Worm (Caenorhabditis elegans): ENCODE results near the gene C01G5.9.

DNA sequence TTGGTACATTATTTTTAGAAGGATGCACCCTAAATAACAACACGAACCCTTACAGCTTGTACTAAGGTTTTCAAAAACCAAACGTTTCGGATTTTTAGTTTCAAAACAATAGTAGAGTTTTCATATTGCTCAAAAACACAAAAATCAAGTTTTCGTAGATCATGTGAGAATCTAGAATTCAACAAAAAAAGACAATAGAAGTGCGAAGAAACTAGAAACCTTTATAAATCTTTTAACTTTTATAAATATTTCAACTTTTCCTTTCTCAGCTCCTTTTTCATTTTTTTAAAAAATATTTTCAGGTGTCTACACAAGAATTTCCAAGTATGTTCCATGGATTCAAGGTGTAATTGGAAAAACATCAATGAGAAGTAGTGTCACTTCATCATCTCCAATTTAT lies 40.7 kb downstream of the C01G5.9 start, which contains the start of gene best-9:
- no peak for TF ChIP-seq ztf-11 (tag; optimal IDR thresholded peaks at IDR 0.05)
- TF ChIP-seq daf-12 (tag; optimal IDR thresholded peaks at IDR 0.05), result no peak
- no peak for TF ChIP-seq unc-62 (GFP tag; optimal IDR thresholded peaks at IDR 0.05 in 1 of 2)
- TF ChIP-seq unc-62 (tag; optimal IDR thresholded peaks at IDR 0.05), result no peak
- TF ChIP-seq unc-39 (tag; optimal IDR thresholded peaks at IDR 0.05), result no peak
- no peak for TF ChIP-seq duxl-1 (tag; optimal IDR thresholded peaks at IDR 0.05; ENCODE audit: poor library complexity)
- no peak for TF ChIP-seq ceh-82 (tag; optimal IDR thresholded peaks at IDR 0.05)
- TF ChIP-seq jun-1 (tag; optimal IDR thresholded peaks at IDR 0.05), result no peak
- no peak for TF ChIP-seq nhr-6 (tag; optimal IDR thresholded peaks at IDR 0.05)
- no peak for TF ChIP-seq dpl-1 (GFP tag; optimal IDR thresholded peaks at IDR 0.05)
